Fruit fly (Drosophila melanogaster): ENCODE results near the gene EMC2B.
A peak's percentile ranks its signal among the peaks of the same experiment; 100 is the strongest.

EMC2B gene

dm6 chr3R:16991781-16992180, at the start of gene EMC2B (continued):
- TF ChIP-seq Rfx (GFP tag; IDR thresholded peaks at IDR 0.05): no peak
- no peak for TF ChIP-seq zf30C (GFP tag; optimal IDR thresholded peaks at IDR 0.05)
- no peak for TF ChIP-seq Spps (tag; optimal IDR thresholded peaks at IDR 0.05)
- no peak for TF ChIP-seq CG34376 (GFP tag; optimal IDR thresholded peaks at IDR 0.05)
- peak; percentile 40 for TF ChIP-seq Dek (tag; optimal IDR thresholded peaks at IDR 0.05)
- no peak for TF ChIP-seq CG6854 (GFP tag; optimal IDR thresholded peaks at IDR 0.05)
- TF ChIP-seq CG17385 (GFP tag; optimal IDR thresholded peaks at IDR 0.05): no peak
- no peak for TF ChIP-seq mld (GFP tag; IDR thresholded peaks at IDR 0.05; ENCODE audit: partially characterized antibody)
- TF ChIP-seq Dref (GFP tag; IDR thresholded peaks at IDR 0.05): no peak
- no peak for TF ChIP-seq Optix (GFP tag; IDR thresholded peaks at IDR 0.05)
- no peak for TF ChIP-seq slbo (GFP tag; IDR thresholded peaks at IDR 0.05)
- TF ChIP-seq CG11696 (GFP tag; IDR thresholded peaks at IDR 0.05): no peak
- peak; percentile 46 for TF ChIP-seq CG13624 (GFP tag; optimal IDR thresholded peaks at IDR 0.05)
- TF ChIP-seq Oli (tag; optimal IDR thresholded peaks at IDR 0.05): peak; percentile 34
- no peak for TF ChIP-seq gt (GFP tag; IDR thresholded peaks at IDR 0.05)
- no peak for TF ChIP-seq HmgD (GFP tag; optimal IDR thresholded peaks at IDR 0.05)
- TF ChIP-seq Ravus (GFP tag; IDR thresholded peaks at IDR 0.05): no peak
- no peak for TF ChIP-seq Ptx1 (GFP tag; IDR thresholded peaks at IDR 0.05)
- TF ChIP-seq CG6254 (GFP tag; optimal IDR thresholded peaks at IDR 0.05): no peak
- TF ChIP-seq aop (GFP tag; IDR thresholded peaks at IDR 0.05): no peak
- no peak for TF ChIP-seq Awh (GFP tag; IDR thresholded peaks at IDR 0.05)
- no peak for TF ChIP-seq psq (GFP tag; optimal IDR thresholded peaks at IDR 0.05)
- no peak for TF ChIP-seq z (GFP tag; IDR thresholded peaks at IDR 0.05)
- no peak for TF ChIP-seq CG7745 (tag; optimal IDR thresholded peaks at IDR 0.05)
- TF ChIP-seq CG13424 (tag; optimal IDR thresholded peaks at IDR 0.05): peak; percentile 43
- TF ChIP-seq Med (GFP tag): peak; percentile 83
- no peak for TF ChIP-seq Max (GFP tag; optimal IDR thresholded peaks at IDR 0.05)
- TF ChIP-seq CG12744 (GFP tag; optimal IDR thresholded peaks at IDR 0.05): no peak
- no peak for TF ChIP-seq CG31388 (GFP tag; optimal IDR thresholded peaks at IDR 0.05)
- no peak for TF ChIP-seq h (optimal IDR thresholded peaks at IDR 0.05)
- TF ChIP-seq CG31224 (GFP tag; IDR thresholded peaks at IDR 0.05): no peak
- TF ChIP-seq CG6689 (GFP tag; IDR thresholded peaks at IDR 0.05): no peak
- TF ChIP-seq chn (GFP tag; optimal IDR thresholded peaks at IDR 0.05): no peak
- no peak for TF ChIP-seq CG7928 (GFP tag; optimal IDR thresholded peaks at IDR 0.05)
- TF ChIP-seq Oaz (GFP tag; IDR thresholded peaks at IDR 0.05): no peak
- TF ChIP-seq CoRest (tag; optimal IDR thresholded peaks at IDR 0.05): peak; percentile 55
- no peak for TF ChIP-seq CG32767 (GFP tag; IDR thresholded peaks at IDR 0.05)
- TF ChIP-seq CG31441 (GFP tag; IDR thresholded peaks at IDR 0.05): no peak
- TF ChIP-seq zfh2 (GFP tag; optimal IDR thresholded peaks at IDR 0.05): peak; percentile 76
- TF ChIP-seq gsb (GFP tag; IDR thresholded peaks at IDR 0.05): no peak
- TF ChIP-seq Fer1 (GFP tag; optimal IDR thresholded peaks at IDR 0.05): peak; percentile 24
- no peak for TF ChIP-seq CG1233 (GFP tag; optimal IDR thresholded peaks at IDR 0.05)
- TF ChIP-seq her (GFP tag; optimal IDR thresholded peaks at IDR 0.05): no peak
- TF ChIP-seq pros (GFP tag; optimal IDR thresholded peaks at IDR 0.05): no peak
- TF ChIP-seq CrebB (tag; optimal IDR thresholded peaks at IDR 0.05): no peak
- no peak for TF ChIP-seq Fer2 (tag; optimal IDR thresholded peaks at IDR 0.05)
- TF ChIP-seq sob (GFP tag; IDR thresholded peaks at IDR 0.05): no peak
- TF ChIP-seq CG8359 (GFP tag; optimal IDR thresholded peaks at IDR 0.05; ENCODE audit: borderline replicate concordance): no peak
- TF ChIP-seq CG31365 (tag; optimal IDR thresholded peaks at IDR 0.05): no peak
- TF ChIP-seq salm (tag; optimal IDR thresholded peaks at IDR 0.05): no peak
- TF ChIP-seq crp (GFP tag; optimal IDR thresholded peaks at IDR 0.05): no peak
- no peak for TF ChIP-seq CHES-1-like (GFP tag; optimal IDR thresholded peaks at IDR 0.05)
- no peak for TF ChIP-seq zen (tag; optimal IDR thresholded peaks at IDR 0.05)
